Worm (Caenorhabditis elegans): ENCODE results near the gene H06I04.3.

- TF ChIP-seq him-1 (tag; optimal IDR thresholded peaks at IDR 0.05) = peak; percentile 26
- TF ChIP-seq W03F9.2 (tag; optimal IDR thresholded peaks at IDR 0.05) = peak; percentile 87
Measured at ce11 chrIII:3067909-3068455, 2.3 kb upstream of the H06I04.3 start, which contains the start of gene ubl-1.
